Fruit fly (Drosophila melanogaster) whole organism, embryonic: Measurements from ENCODE around the gene RhoBTB.

ENCODE experiments used
- Atf-2 ChIP-seq: fragments of 200-800 bp; sonication (Bioruptor generic); optimal IDR thresholded peaks from 2 replicates; lab custom pipeline; 2016; ENCODE audit warnings: missing biosample characterization, missing genetic modification characterization
- CG10147 ChIP-seq: fragments of 200-800 bp; sonication (Bioruptor generic); optimal IDR thresholded peaks from 2 replicates; lab custom pipeline; 2019; ENCODE audit warnings: missing biosample characterization, mild to moderate bottlenecking, missing genetic modification characterization, moderate library complexity
- CG10274 ChIP-seq: fragments of 200-800 bp; sonication (Bioruptor generic); optimal IDR thresholded peaks from 3 replicates; lab custom pipeline; 2017; ENCODE audit warnings: missing biosample characterization, mild to moderate bottlenecking, missing genetic modification characterization
- CG10431 ChIP-seq: fragments of 200-800 bp; sonication (Bioruptor generic); optimal IDR thresholded peaks from 3 replicates; lab custom pipeline; 2018; ENCODE audit warnings: missing biosample characterization, mild to moderate bottlenecking, missing genetic modification characterization
- CG10979 ChIP-seq: fragments of 200-800 bp; sonication (Bioruptor generic); optimal IDR thresholded peaks from 2 replicates; lab custom pipeline; 2018; ENCODE audit warnings: missing biosample characterization, mild to moderate bottlenecking, missing genetic modification characterization, moderate library complexity
- CG11695 ChIP-seq: fragments of 200-800 bp; sonication (Bioruptor generic); IDR thresholded peaks from 3 replicates; pipeline ENCODE4 v1.3.6; 2022; ENCODE audit warnings: missing biosample characterization, missing genetic modification characterization
- CG12236 ChIP-seq: fragments of 200-800 bp; sonication (Bioruptor generic); optimal IDR thresholded peaks from 2 replicates; lab custom pipeline; 2016; ENCODE audit warnings: missing biosample characterization, missing genetic modification characterization
- CG13287 ChIP-seq: fragments of 200-800 bp; sonication (Bioruptor generic); IDR thresholded peaks from 2 replicates; pipeline ENCODE4 v1.3.6; 2022; ENCODE audit warnings: missing biosample characterization, missing genetic modification characterization; ENCODE audit not compliant: partially characterized antibody
- CG14050 ChIP-seq: fragments of 200-800 bp; sonication (Bioruptor generic); IDR thresholded peaks from 3 replicates; pipeline ENCODE4 v1.3.6; 2022; ENCODE audit warnings: missing biosample characterization, missing genetic modification characterization
- CG17829 ChIP-seq: fragments of 200-800 bp; optimal IDR thresholded peaks from 2 replicates; lab custom pipeline; 2019; ENCODE audit warnings: missing biosample characterization, mild to moderate bottlenecking, missing genetic modification characterization, moderate library complexity
- CG18476 ChIP-seq: fragments of 200-800 bp; sonication (Bioruptor generic); optimal IDR thresholded peaks from 2 replicates; lab custom pipeline; 2016; ENCODE audit warnings: missing biosample characterization, mild to moderate bottlenecking, missing genetic modification characterization
- CG30020 ChIP-seq: fragments of 200-800 bp; optimal IDR thresholded peaks from 2 replicates; lab custom pipeline; 2019; ENCODE audit warnings: missing biosample characterization, mild to moderate bottlenecking, missing genetic modification characterization, moderate library complexity
- CG31365 ChIP-seq: fragments of 200-800 bp; sonication (Bioruptor generic); optimal IDR thresholded peaks from 2 replicates; lab custom pipeline; 2018; ENCODE audit warnings: missing biosample characterization, mild to moderate bottlenecking, missing genetic modification characterization
- CG32767 ChIP-seq: fragments of 200-800 bp; sonication (Bioruptor generic); IDR thresholded peaks from 2 replicates; pipeline ENCODE4 v1.3.6; 2022; ENCODE audit warnings: missing biosample characterization, missing genetic modification characterization
- CG33557 ChIP-seq: fragments of 200-800 bp; sonication (Bioruptor generic); optimal IDR thresholded peaks from 2 replicates; lab custom pipeline; 2019; ENCODE audit warnings: missing biosample characterization, mild to moderate bottlenecking, missing genetic modification characterization, moderate library complexity
- CG34376 ChIP-seq: fragments of 200-800 bp; sonication (Bioruptor generic); optimal IDR thresholded peaks from 2 replicates; lab custom pipeline; 2018; ENCODE audit warnings: missing biosample characterization, mild to moderate bottlenecking, missing genetic modification characterization
- CG5245 ChIP-seq: fragments of 200-800 bp; sonication (Bioruptor generic); optimal IDR thresholded peaks from 3 replicates; lab custom pipeline; 2016; ENCODE audit warnings: missing biosample characterization, missing genetic modification characterization
- CG6254 ChIP-seq: fragments of 200-800 bp; sonication (Bioruptor generic); optimal IDR thresholded peaks from 3 replicates; lab custom pipeline; 2017; ENCODE audit warnings: mild to moderate bottlenecking, missing biosample characterization, missing genetic modification reagents, missing genetic modification characterization
- CG7745 ChIP-seq: fragments of 200-800 bp; sonication (Bioruptor generic); optimal IDR thresholded peaks from 2 replicates; lab custom pipeline; 2018; ENCODE audit warnings: missing biosample characterization, mild to moderate bottlenecking, missing genetic modification characterization, moderate library complexity
- CG7839 ChIP-seq: fragments of 200-800 bp; sonication (Bioruptor generic); optimal IDR thresholded peaks from 3 replicates; lab custom pipeline; 2018; ENCODE audit warnings: missing biosample characterization, mild to moderate bottlenecking, missing genetic modification characterization, moderate library complexity
- CG8281 ChIP-seq: fragments of 200-800 bp; sonication (Bioruptor generic); optimal IDR thresholded peaks from 2 replicates; lab custom pipeline; 2018; ENCODE audit warnings: missing biosample characterization, mild to moderate bottlenecking, missing genetic modification characterization, moderate library complexity
- CG9727 ChIP-seq: fragments of 200-800 bp; sonication (Bioruptor generic); optimal IDR thresholded peaks from 3 replicates; lab custom pipeline; 2017; ENCODE audit warnings: missing biosample characterization, mild to moderate bottlenecking, missing genetic modification characterization
- D19A ChIP-seq: fragments of 200-800 bp; optimal IDR thresholded peaks from 3 replicates; lab custom pipeline; 2019; ENCODE audit warnings: missing biosample characterization, mild to moderate bottlenecking, missing genetic modification characterization, moderate library complexity
- Dip2 ChIP-seq: fragments of 200-800 bp; sonication (Bioruptor generic); IDR thresholded peaks from 2 replicates; pipeline ENCODE4 v1.3.6; 2022; ENCODE audit warnings: missing biosample characterization, missing genetic modification characterization
- Dll ChIP-seq: fragments of 200-800 bp; sonication (Bioruptor generic); IDR thresholded peaks from 4 replicates; pipeline ENCODE4 v1.3.6; 2022; ENCODE audit warnings: missing biosample characterization, missing genetic modification characterization; ENCODE audit not compliant: partially characterized antibody
- Doc2 ChIP-seq: fragments of 200-800 bp; sonication (Bioruptor generic); IDR thresholded peaks from 2 replicates; pipeline ENCODE4 v1.3.6; 2022; ENCODE audit warnings: missing biosample characterization, missing genetic modification characterization
- Dref ChIP-seq: fragments of 200-800 bp; sonication (Bioruptor generic); IDR thresholded peaks from 2 replicates; pipeline ENCODE4 v1.3.6; 2022; ENCODE audit warnings: missing biosample characterization, missing genetic modification characterization
- Drgx ChIP-seq: fragments of 200-800 bp; sonication (Bioruptor generic); IDR thresholded peaks from 2 replicates; pipeline ENCODE4 v1.3.6; 2022; ENCODE audit warnings: missing biosample characterization, missing genetic modification characterization
- Hr3 ChIP-seq: fragments of 200-800 bp; sonication (Bioruptor generic); optimal IDR thresholded peaks from 3 replicates; lab custom pipeline; 2016; ENCODE audit warnings: missing biosample characterization, missing genetic modification characterization
- Hsf ChIP-seq: fragments of 200-800 bp; sonication (Bioruptor generic); optimal IDR thresholded peaks from 3 replicates; lab custom pipeline; 2016; ENCODE audit warnings: missing biosample characterization, missing genetic modification characterization
- Max ChIP-seq: fragments of 200-800 bp; sonication (Bioruptor generic); optimal IDR thresholded peaks from 2 replicates; lab custom pipeline; 2016; ENCODE audit warnings: missing biosample characterization, mild to moderate bottlenecking, missing genetic modification characterization
- Mes4 ChIP-seq: fragments of 200-800 bp; sonication (Bioruptor generic); optimal IDR thresholded peaks from 2 replicates; lab custom pipeline; 2016; ENCODE audit warnings: missing biosample characterization, missing genetic modification characterization
- NK7.1 ChIP-seq: fragments of 200-800 bp; sonication (Bioruptor generic); optimal IDR thresholded peaks from 3 replicates; lab custom pipeline; 2016; ENCODE audit warnings: missing biosample characterization, missing genetic modification characterization
- Nf-YA ChIP-seq: fragments of 200-800 bp; sonication (Bioruptor generic); IDR thresholded peaks from 2 replicates; pipeline ENCODE4 v1.3.6; 2022; ENCODE audit warnings: missing biosample characterization, missing genetic modification characterization
- Poxn ChIP-seq: fragments of 200-800 bp; sonication (Bioruptor generic); IDR thresholded peaks from 2 replicates; pipeline ENCODE4 v1.3.6; 2022; ENCODE audit warnings: missing biosample characterization, missing genetic modification characterization
- Six4 ChIP-seq: fragments of 200-800 bp; sonication (Bioruptor generic); optimal IDR thresholded peaks from 2 replicates; lab custom pipeline; 2016; ENCODE audit warnings: missing biosample characterization, missing genetic modification characterization
- TFAM ChIP-seq: fragments of 200-800 bp; sonication (Bioruptor generic); optimal IDR thresholded peaks from 2 replicates; lab custom pipeline; 2017; ENCODE audit warnings: missing biosample characterization, missing genetic modification characterization, inconsistent platforms
- Xrp1 ChIP-seq: fragments of 200-800 bp; sonication (Bioruptor generic); IDR thresholded peaks from 2 replicates; pipeline ENCODE4 v1.3.6; 2022; ENCODE audit warnings: missing biosample characterization, missing genetic modification characterization
- dysf ChIP-seq: fragments of 200-800 bp; sonication (Bioruptor generic); IDR thresholded peaks from 3 replicates; pipeline ENCODE4 v1.3.6; 2022; ENCODE audit warnings: missing biosample characterization, missing genetic modification characterization
- en ChIP-seq: fragments of 200-800 bp; sonication (Bioruptor generic); optimal IDR thresholded peaks from 2 replicates; lab custom pipeline; 2016; ENCODE audit warnings: missing biosample characterization, missing genetic modification characterization
- fd3F ChIP-seq: fragments of 200-800 bp; sonication (Bioruptor generic); optimal IDR thresholded peaks from 2 replicates; lab custom pipeline; 2018; ENCODE audit warnings: missing biosample characterization, mild to moderate bottlenecking, missing genetic modification characterization, moderate library complexity
- fd64A ChIP-seq: fragments of 200-800 bp; sonication (Bioruptor generic); optimal IDR thresholded peaks from 3 replicates; lab custom pipeline; 2018; ENCODE audit warnings: missing biosample characterization, mild to moderate bottlenecking, missing genetic modification characterization
- ftz-f1 ChIP-seq: fragments of 200-800 bp; sonication (Bioruptor generic); optimal IDR thresholded peaks from 2 replicates; lab custom pipeline; 2016; ENCODE audit warnings: missing biosample characterization, missing genetic modification characterization
- ham ChIP-seq: fragments of 200-800 bp; sonication (Bioruptor generic); IDR thresholded peaks from 2 replicates; pipeline ENCODE4 v1.3.6; 2022; ENCODE audit warnings: missing biosample characterization, missing genetic modification characterization
- hbn ChIP-seq: fragments of 200-800 bp; sonication (Bioruptor generic); IDR thresholded peaks from 2 replicates; pipeline ENCODE4 v1.3.6; 2022; ENCODE audit warnings: missing biosample characterization, missing genetic modification characterization; ENCODE audit not compliant: partially characterized antibody
- lmd ChIP-seq: fragments of 200-800 bp; sonication (Bioruptor generic); IDR thresholded peaks from 2 replicates; pipeline ENCODE4 v1.3.6; 2022; ENCODE audit warnings: missing biosample characterization, missing genetic modification characterization
- nerfin-2 ChIP-seq: fragments of 200-800 bp; sonication (Bioruptor generic); IDR thresholded peaks from 2 replicates; pipeline ENCODE4 v1.3.6; 2022; ENCODE audit warnings: missing biosample characterization, missing genetic modification characterization; ENCODE audit not compliant: partially characterized antibody
- ranshi ChIP-seq: fragments of 200-800 bp; sonication (Bioruptor generic); IDR thresholded peaks from 2 replicates; pipeline ENCODE4 v1.3.6; 2022; ENCODE audit warnings: missing biosample characterization, missing genetic modification characterization
- sens-2 ChIP-seq: fragments of 200-800 bp; sonication (Bioruptor generic); IDR thresholded peaks from 2 replicates; pipeline ENCODE4 v1.3.6; 2022; ENCODE audit warnings: missing biosample characterization, missing genetic modification characterization
- shn ChIP-seq: fragments of 200-800 bp; sonication (Bioruptor generic); optimal IDR thresholded peaks from 3 replicates; lab custom pipeline; 2016; ENCODE audit warnings: missing biosample characterization, missing genetic modification characterization

RhoBTB gene

DNA sequence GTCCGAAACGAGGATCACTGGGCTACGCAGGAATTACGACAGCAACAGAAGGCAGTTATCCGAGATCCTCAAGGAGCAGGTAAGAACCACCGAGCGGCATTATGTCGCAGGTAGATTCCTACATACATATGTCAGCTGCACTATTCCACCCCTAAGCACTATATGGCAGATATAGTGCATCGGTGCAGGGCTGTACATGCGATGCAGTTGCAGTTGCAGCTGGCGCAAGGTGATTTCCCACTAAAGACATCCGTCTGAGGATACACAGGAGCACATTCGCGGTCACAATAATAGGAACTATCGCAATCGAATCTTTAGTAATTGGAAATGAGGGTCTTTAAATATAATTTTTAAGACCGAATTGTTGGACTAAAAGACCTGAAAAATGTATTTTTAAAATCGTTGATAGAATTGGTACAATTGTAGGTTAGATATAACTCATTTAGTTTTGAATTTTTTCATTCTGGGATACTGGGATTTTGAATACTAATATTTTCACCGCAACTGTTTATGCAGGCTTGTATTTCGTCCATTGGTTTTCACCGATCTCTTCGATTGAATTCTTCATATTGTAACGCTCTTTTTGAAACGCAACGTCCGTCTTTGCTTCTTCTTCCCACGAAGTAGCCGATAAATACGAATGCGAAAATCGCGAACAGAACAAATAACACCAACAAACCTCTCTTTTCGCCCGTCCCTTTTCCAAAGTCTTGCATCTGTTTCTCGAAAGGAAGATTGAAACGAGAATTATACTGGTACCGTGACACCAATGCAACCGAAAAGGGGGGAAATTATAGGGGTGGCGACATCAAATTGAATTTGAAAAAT lies 26.8 kb downstream of the RhoBTB start (continued):
- TF ChIP-seq CG12236 (GFP tag; lab: Kevin White, UChicago) (peak; percentile 6), CG30020 (tag; lab: Kevin White, UChicago) (no peak), Mes4 (GFP tag; lab: Kevin White, UChicago) (no peak), Drgx (no peak), CG33557 (GFP tag; lab: Kevin White, UChicago) (peak; percentile 43), CG18476 (GFP tag; lab: Kevin White, UChicago) (no peak), ranshi (GFP tag; lab: Robert Waterston, UW) (no peak), Xrp1 (GFP tag; lab: Robert Waterston, UW) (peak; percentile 76), CG32767 (GFP tag; lab: Robert Waterston, UW) (no peak), ham (GFP tag; lab: Robert Waterston, UW) (no peak), fd64A (no peak), Max (GFP tag; lab: Kevin White, UChicago) (no peak), lmd (GFP tag; lab: Robert Waterston, UW) (peak; percentile 28; the same call in 1 of the 2 replicates), CG14050 (GFP tag; lab: Robert Waterston, UW) (no peak), CG31365 (tag; lab: Kevin White, UChicago) (no peak), CG17829 (tag; lab: Kevin White, UChicago) (peak; percentile 66), CG8281 (tag; lab: Kevin White, UChicago) (no peak), Atf-2 (GFP tag; lab: Kevin White, UChicago) (no peak), Poxn (no peak), hbn (no peak), CG11695 (GFP tag; lab: Robert Waterston, UW) (0 out of 3 replicates have a peak, but pooled peaks have one; percentile 27), Dll (GFP tag; lab: Robert Waterston, UW) (no peak), CG5245 (no peak), TFAM (GFP tag; lab: Kevin White, UChicago) (no peak), CG10431 (GFP tag; lab: Kevin White, UChicago) (no peak), CG34376 (GFP tag; lab: Kevin White, UChicago) (no peak), en (GFP tag; lab: Kevin White, UChicago) (no peak), Doc2 (GFP tag; lab: Robert Waterston, UW) (no peak), dysf (GFP tag; lab: Robert Waterston, UW) (no peak), fd3F (GFP tag; lab: Kevin White, UChicago) (no peak), Dip2 (GFP tag; lab: Robert Waterston, UW) (no peak), CG13287 (GFP tag; lab: Robert Waterston, UW) (no peak), Nf-YA (GFP tag; lab: Robert Waterston, UW) (no peak), nerfin-2 (GFP tag; lab: Robert Waterston, UW) (no peak), CG6254 (GFP tag; lab: Kevin White, UChicago) (peak; percentile 37), NK7.1 (GFP tag; lab: Kevin White, UChicago) (no peak), D19A (tag; lab: Kevin White, UChicago) (peak; percentile 9), CG7745 (no peak), CG10274 (GFP tag; lab: Kevin White, UChicago) (no peak), CG7839 (peak; percentile 43), Hr3 (GFP tag; lab: Kevin White, UChicago) (no peak), Six4 (no peak), shn (GFP tag; lab: Kevin White, UChicago) (no peak), CG9727 (peak; percentile 81), sens-2 (GFP tag; lab: Robert Waterston, UW) (no peak), ftz-f1 (no peak), CG10147 (GFP tag; lab: Kevin White, UChicago) (no peak), Dref (GFP tag; lab: Robert Waterston, UW) (no peak), CG10979 (tag; lab: Kevin White, UChicago) (peak; percentile 78), Hsf (GFP tag; lab: Kevin White, UChicago) (peak; percentile 39)
